In the genomic region with DNA sequence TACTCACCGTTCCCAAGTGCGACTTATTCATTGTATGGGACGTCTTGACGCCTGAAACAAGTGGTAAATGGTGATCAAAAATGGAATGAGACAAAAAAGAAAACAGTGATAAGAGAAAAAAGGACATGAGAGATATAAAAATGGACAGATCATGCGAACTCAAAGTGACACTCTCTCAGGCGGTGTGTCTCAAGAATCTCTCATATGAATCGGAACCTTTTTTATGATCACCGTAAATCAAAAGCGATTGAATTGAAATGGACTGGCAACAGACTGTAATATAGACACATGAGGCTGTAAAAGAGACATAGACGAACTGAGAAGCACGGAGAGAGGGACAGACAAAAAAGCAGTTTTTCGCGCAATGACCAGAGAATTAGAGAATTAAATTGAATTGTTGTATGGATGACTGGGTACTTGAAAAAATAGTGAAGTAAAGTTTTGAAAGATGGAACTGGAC, we compare ENCODE assay signal across 4 worm cellular contexts.
TF ChIP-seq lines count a peak whose summit lies in the region.

A gene (minus strand): TSS at position 51 of the 460 bp plus-strand sequence.

TF ChIP-seq in whole organism, L1 larva, 84 proteins besides CTCF, POLR2A, EP300 and RAD21 (continued from another document and continues in another):
- no peak for TF ChIP-seq mab-9 (GFP tag; IDR thresholded peaks at IDR 0.05; lab: Robert Waterston, UW)
- TF ChIP-seq hlh-4 (tag; optimal IDR thresholded peaks at IDR 0.05; lab: Kevin White, UChicago), result no peak
- no peak for TF ChIP-seq ceh-63 (GFP tag; optimal IDR thresholded peaks at IDR 0.05; lab: Kevin White, UChicago)
- no peak for TF ChIP-seq elt-2 (tag; optimal IDR thresholded peaks at IDR 0.05; lab: Kevin White, UChicago)
- peak; percentile 16 for TF ChIP-seq lir-3 (tag; optimal IDR thresholded peaks at IDR 0.05; lab: Kevin White, UChicago; ENCODE audit: poor library complexity)
- no peak for TF ChIP-seq C16A3.4 (tag; optimal IDR thresholded peaks at IDR 0.05; lab: Kevin White, UChicago)
- no peak for TF ChIP-seq sptf-1 (tag; optimal IDR thresholded peaks at IDR 0.05; lab: Kevin White, UChicago)
- TF ChIP-seq lin-35 (GFP tag; optimal IDR thresholded peaks at IDR 0.05; lab: Kevin White, UChicago), result peak in 1 of 2 experiments; percentile 71
- no peak for TF ChIP-seq aha-1 (tag; optimal IDR thresholded peaks at IDR 0.05; lab: Kevin White, UChicago)
- TF ChIP-seq jun-1 (tag; optimal IDR thresholded peaks at IDR 0.05; lab: Kevin White, UChicago), result no peak
- no peak for TF ChIP-seq fkh-4 (tag; optimal IDR thresholded peaks at IDR 0.05; lab: Kevin White, UChicago; ENCODE audit: borderline replicate concordance)
- TF ChIP-seq blmp-1 (tag; optimal IDR thresholded peaks at IDR 0.05; lab: Kevin White, UChicago), result peak; percentile 76
- no peak for TF ChIP-seq nhr-19 (GFP tag; conservative IDR thresholded peaks at IDR 0.05; lab: Robert Waterston, UW)
- no peak for TF ChIP-seq nhr-12 (tag; optimal IDR thresholded peaks at IDR 0.05; lab: Kevin White, UChicago)
- TF ChIP-seq nhr-28 (tag; optimal IDR thresholded peaks at IDR 0.05; lab: Kevin White, UChicago), result no peak
- TF ChIP-seq ceh-90 (tag; optimal IDR thresholded peaks at IDR 0.05; lab: Kevin White, UChicago), result no peak
- TF ChIP-seq lin-14 (GFP tag; optimal IDR thresholded peaks at IDR 0.05; lab: Kevin White, UChicago), result peak; percentile 68
- TF ChIP-seq nhr-20 (tag; optimal IDR thresholded peaks at IDR 0.05; lab: Kevin White, UChicago), result peak; percentile 52
- no peak for TF ChIP-seq lin-15B (tag; optimal IDR thresholded peaks at IDR 0.05; lab: Kevin White, UChicago)
- no peak for TF ChIP-seq ama-1 (optimal IDR thresholded peaks at IDR 0.05; lab: Kevin White, UChicago)
- no peak for TF ChIP-seq efl-3 (GFP tag; optimal IDR thresholded peaks at IDR 0.05; lab: Kevin White, UChicago)
- no peak for TF ChIP-seq pqm-1 (tag; optimal IDR thresholded peaks at IDR 0.05; lab: Kevin White, UChicago)
- no peak for TF ChIP-seq egl-13 (tag; optimal IDR thresholded peaks at IDR 0.05; lab: Kevin White, UChicago)
- TF ChIP-seq nhr-237 (tag; optimal IDR thresholded peaks at IDR 0.05; lab: Kevin White, UChicago), result peak; percentile 14
- no peak for TF ChIP-seq pax-3 (tag; optimal IDR thresholded peaks at IDR 0.05; lab: Kevin White, UChicago)
- TF ChIP-seq vab-15 (tag; optimal IDR thresholded peaks at IDR 0.05; lab: Kevin White, UChicago), result no peak
- TF ChIP-seq C04F5.9 (tag; optimal IDR thresholded peaks at IDR 0.05; lab: Kevin White, UChicago), result no peak
- TF ChIP-seq ceh-82 (tag; optimal IDR thresholded peaks at IDR 0.05; lab: Kevin White, UChicago), result no peak
- TF ChIP-seq C34B4.2 (tag; optimal IDR thresholded peaks at IDR 0.05; lab: Kevin White, UChicago), result no peak
- no peak for TF ChIP-seq skn-1 (tag; optimal IDR thresholded peaks at IDR 0.05; lab: Kevin White, UChicago)
- TF ChIP-seq ets-5 (GFP tag; IDR thresholded peaks at IDR 0.05; lab: Robert Waterston, UW), result no peak
- TF ChIP-seq elt-3 (tag; optimal IDR thresholded peaks at IDR 0.05; lab: Kevin White, UChicago), result peak in 5 of 6 experiments; percentile 40 to 74 (median 50)
- TF ChIP-seq xbp-1 (tag; optimal IDR thresholded peaks at IDR 0.05; lab: Kevin White, UChicago), result no peak

TF ChIP-seq in whole organism, L2 larva, 48 proteins besides CTCF, POLR2A, EP300 and RAD21 (continued from another document):
- TF ChIP-seq skn-1 (tag; optimal IDR thresholded peaks at IDR 0.05; lab: Kevin White, UChicago), result no peak
- TF ChIP-seq nhr-25 (tag; optimal IDR thresholded peaks at IDR 0.05; lab: Kevin White, UChicago), result peak; percentile 66
- no peak for TF ChIP-seq mab-5 (tag; optimal IDR thresholded peaks at IDR 0.05; lab: Kevin White, UChicago)
- TF ChIP-seq blmp-1 (tag; optimal IDR thresholded peaks at IDR 0.05; lab: Kevin White, UChicago; ENCODE audit: insufficient read depth), result peak; percentile 56
- TF ChIP-seq nhr-10 (tag; optimal IDR thresholded peaks at IDR 0.05; lab: Kevin White, UChicago), result no peak
- TF ChIP-seq ceh-82 (tag; optimal IDR thresholded peaks at IDR 0.05; lab: Kevin White, UChicago), result no peak
- TF ChIP-seq nhr-237 (tag; optimal IDR thresholded peaks at IDR 0.05; lab: Kevin White, UChicago), result no peak
- peak in 1 of 2 experiments; percentile 19 for TF ChIP-seq lsy-2 (tag; optimal IDR thresholded peaks at IDR 0.05; lab: Kevin White, UChicago)
- TF ChIP-seq snpc-4 (tag; optimal IDR thresholded peaks at IDR 0.05; lab: Kevin White, UChicago), result no peak
- no peak for TF ChIP-seq egl-27 (tag; optimal IDR thresholded peaks at IDR 0.05; lab: Kevin White, UChicago)
- TF ChIP-seq F13H6.1 (tag; optimal IDR thresholded peaks at IDR 0.05; lab: Kevin White, UChicago), result peak; percentile 8
- peak; percentile 49 for TF ChIP-seq nhr-21 (tag; optimal IDR thresholded peaks at IDR 0.05; lab: Kevin White, UChicago)
- TF ChIP-seq R02D3.7 (tag; optimal IDR thresholded peaks at IDR 0.05; lab: Kevin White, UChicago), result no peak
- TF ChIP-seq nhr-129 (tag; optimal IDR thresholded peaks at IDR 0.05; lab: Kevin White, UChicago), result peak; percentile 16
- TF ChIP-seq zag-1 (tag; optimal IDR thresholded peaks at IDR 0.05; lab: Kevin White, UChicago), result no peak

TF ChIP-seq in whole organism, L3 larva, 47 proteins besides CTCF, POLR2A, EP300 and RAD21 (continued from another document):
- TF ChIP-seq nhr-43 (tag; optimal IDR thresholded peaks at IDR 0.05; lab: Kevin White, UChicago; ENCODE audit: poor library complexity, severe bottlenecking) (peak; percentile 23), tbx-2 (tag; optimal IDR thresholded peaks at IDR 0.05; lab: Kevin White, UChicago) (no peak)

TF ChIP-seq in whole organism, L4 larva, 104 proteins besides CTCF, POLR2A, EP300 and RAD21 (continued from another document and continues in another):
- no peak for TF ChIP-seq nhr-11 (tag; optimal IDR thresholded peaks at IDR 0.05; lab: Kevin White, UChicago)
- no peak for TF ChIP-seq dpl-1 (GFP tag; optimal IDR thresholded peaks at IDR 0.05; lab: Kevin White, UChicago)
- no peak for TF ChIP-seq spr-3 (GFP tag; optimal IDR thresholded peaks at IDR 0.05; lab: Kevin White, UChicago)
- TF ChIP-seq cey-2 (tag; optimal IDR thresholded peaks at IDR 0.05; lab: Kevin White, UChicago; ENCODE audit: borderline replicate concordance, insufficient read depth), result peak; percentile 28
- TF ChIP-seq egl-27 (tag; optimal IDR thresholded peaks at IDR 0.05; lab: Kevin White, UChicago), result no peak
- no peak for TF ChIP-seq daf-12 (tag; optimal IDR thresholded peaks at IDR 0.05; lab: Kevin White, UChicago)
- TF ChIP-seq skn-1 (tag; optimal IDR thresholded peaks at IDR 0.05; lab: Kevin White, UChicago), result no peak
- no peak for TF ChIP-seq madf-5 (GFP tag; IDR thresholded peaks at IDR 0.05; lab: Robert Waterston, UW)
- no peak for TF ChIP-seq mxl-2 (GFP tag; conservative IDR thresholded peaks at IDR 0.05; lab: Robert Waterston, UW)
- no peak for TF ChIP-seq ZK337.2 (GFP tag; IDR thresholded peaks at IDR 0.05; lab: Robert Waterston, UW)
- no peak for TF ChIP-seq saeg-2 (GFP tag; IDR thresholded peaks at IDR 0.05; lab: Robert Waterston, UW)
- no peak for TF ChIP-seq spr-1 (tag; optimal IDR thresholded peaks at IDR 0.05; lab: Kevin White, UChicago)
- TF ChIP-seq nhr-48 (tag; optimal IDR thresholded peaks at IDR 0.05; lab: Kevin White, UChicago), result no peak
- no peak for TF ChIP-seq unc-39 (tag; optimal IDR thresholded peaks at IDR 0.05; lab: Kevin White, UChicago)
- TF ChIP-seq mes-2 (tag; optimal IDR thresholded peaks at IDR 0.05; lab: Kevin White, UChicago; ENCODE audit: poor library complexity, severe bottlenecking), result no peak
- TF ChIP-seq Y75B8A.6 (GFP tag; IDR thresholded peaks at IDR 0.05; lab: Robert Waterston, UW), result no peak
- no peak for TF ChIP-seq arid-1 (GFP tag; conservative IDR thresholded peaks at IDR 0.05; lab: Robert Waterston, UW)
- no peak for TF ChIP-seq nhr-10 (tag; optimal IDR thresholded peaks at IDR 0.05; lab: Kevin White, UChicago)
- no peak for TF ChIP-seq attf-4 (tag; optimal IDR thresholded peaks at IDR 0.05; lab: Kevin White, UChicago)
- no peak for TF ChIP-seq ctbp-1 (GFP tag; IDR thresholded peaks at IDR 0.05; lab: Robert Waterston, UW)
- peak in 1 of 2 experiments; percentile 56 for TF ChIP-seq mdl-1 (tag; optimal IDR thresholded peaks at IDR 0.05; lab: Kevin White, UChicago)
- TF ChIP-seq lin-29 (GFP tag; IDR thresholded peaks at IDR 0.05; lab: Robert Waterston, UW), result no peak
- no peak for TF ChIP-seq ztf-7 (tag; optimal IDR thresholded peaks at IDR 0.05; lab: Kevin White, UChicago)
- TF ChIP-seq fkh-10 (GFP tag; optimal IDR thresholded peaks at IDR 0.05; lab: Kevin White, UChicago), result no peak
- TF ChIP-seq fos-1 (tag; optimal IDR thresholded peaks at IDR 0.05; lab: Kevin White, UChicago), result no peak
- TF ChIP-seq lin-38 (GFP tag; IDR thresholded peaks at IDR 0.05; lab: Robert Waterston, UW), result no peak
- no peak for TF ChIP-seq duxl-1 (tag; optimal IDR thresholded peaks at IDR 0.05; lab: Kevin White, UChicago; ENCODE audit: poor library complexity)
- peak; percentile 9 for TF ChIP-seq mep-1 (tag; optimal IDR thresholded peaks at IDR 0.05; lab: Kevin White, UChicago)
- peak in 1 of 2 experiments; percentile 89 for TF ChIP-seq unc-62 (GFP tag; optimal IDR thresholded peaks at IDR 0.05 in 1 of 2; lab: Kevin White, UChicago)
- TF ChIP-seq unc-62 (tag; optimal IDR thresholded peaks at IDR 0.05; lab: Kevin White, UChicago), result no peak
- TF ChIP-seq egl-43 (GFP tag; IDR thresholded peaks at IDR 0.05; lab: Robert Waterston, UW), result no peak
- no peak for TF ChIP-seq hif-1 (tag; optimal IDR thresholded peaks at IDR 0.05; lab: Kevin White, UChicago)
- TF ChIP-seq lim-7 (GFP tag; IDR thresholded peaks at IDR 0.05; lab: Robert Waterston, UW), result no peak
- TF ChIP-seq ceh-20 (GFP tag; IDR thresholded peaks at IDR 0.05; lab: Robert Waterston, UW), result 0 out of 2 replicates have a peak, but pooled peaks have one; percentile 47
- TF ChIP-seq daf-19 (GFP tag; conservative IDR thresholded peaks at IDR 0.05; lab: Robert Waterston, UW), result no peak
- TF ChIP-seq set-16 (GFP tag; IDR thresholded peaks at IDR 0.05; lab: Robert Waterston, UW), result no peak
- TF ChIP-seq lin-15B (tag; optimal IDR thresholded peaks at IDR 0.05; lab: Kevin White, UChicago), result no peak
- TF ChIP-seq lsy-2 (tag; optimal IDR thresholded peaks at IDR 0.05; lab: Kevin White, UChicago), result peak in 1 of 2 experiments; percentile 34
- TF ChIP-seq Y48G9A.11 (GFP tag; IDR thresholded peaks at IDR 0.05; lab: Robert Waterston, UW), result no peak
- no peak for TF ChIP-seq ceh-82 (tag; optimal IDR thresholded peaks at IDR 0.05; lab: Kevin White, UChicago)
- peak; percentile 83 for TF ChIP-seq php-3 (GFP tag; IDR thresholded peaks at IDR 0.05; lab: Robert Waterston, UW)
- TF ChIP-seq tra-1 (GFP tag; IDR thresholded peaks at IDR 0.05; lab: Robert Waterston, UW), result peak; percentile 70; the same call in 1 of the 2 replicates
- TF ChIP-seq nhr-6 (tag; optimal IDR thresholded peaks at IDR 0.05; lab: Kevin White, UChicago), result no peak
- TF ChIP-seq ztf-11 (tag; optimal IDR thresholded peaks at IDR 0.05; lab: Kevin White, UChicago), result no peak
- peak; percentile 58 for TF ChIP-seq mxl-3 (GFP tag; optimal IDR thresholded peaks at IDR 0.05; lab: Kevin White, UChicago)
- no peak for TF ChIP-seq unc-130 (GFP tag; optimal IDR thresholded peaks at IDR 0.05; lab: Kevin White, UChicago)
- TF ChIP-seq tag-97 (GFP tag; IDR thresholded peaks at IDR 0.05; lab: Robert Waterston, UW), result no peak
- no peak for TF ChIP-seq nhr-41 (GFP tag; IDR thresholded peaks at IDR 0.05; lab: Robert Waterston, UW)
- no peak for TF ChIP-seq ceh-44 (GFP tag; IDR thresholded peaks at IDR 0.05; lab: Robert Waterston, UW)
- TF ChIP-seq ZK546.5 (tag; optimal IDR thresholded peaks at IDR 0.05; lab: Kevin White, UChicago), result no peak
- TF ChIP-seq dmd-9 (GFP tag; IDR thresholded peaks at IDR 0.05; lab: Robert Waterston, UW), result no peak
- TF ChIP-seq nhr-77 (tag; optimal IDR thresholded peaks at IDR 0.05; lab: Kevin White, UChicago), result peak; percentile 6
- no peak for TF ChIP-seq nhr-111 (GFP tag; optimal IDR thresholded peaks at IDR 0.05; lab: Kevin White, UChicago)
- no peak for TF ChIP-seq R02D3.7 (tag; optimal IDR thresholded peaks at IDR 0.05; lab: Kevin White, UChicago)
- TF ChIP-seq zfp-3 (GFP tag; conservative IDR thresholded peaks at IDR 0.05; lab: Robert Waterston, UW), result no peak
- TF ChIP-seq aha-1 (tag; lab: Kevin White, UChicago), result peak; percentile 82
- TF ChIP-seq nhr-28 (tag; optimal IDR thresholded peaks at IDR 0.05; lab: Kevin White, UChicago), result peak; percentile 57
- no peak for TF ChIP-seq F26F4.8 (GFP tag; conservative IDR thresholded peaks at IDR 0.05; lab: Robert Waterston, UW)
- TF ChIP-seq vab-7 (GFP tag; IDR thresholded peaks at IDR 0.05; lab: Robert Waterston, UW), result no peak
- TF ChIP-seq F44E2.7 (GFP tag; IDR thresholded peaks at IDR 0.05; lab: Robert Waterston, UW), result no peak
- TF ChIP-seq ceh-32 (tag; optimal IDR thresholded peaks at IDR 0.05; lab: Kevin White, UChicago; ENCODE audit: poor library complexity), result no peak
- peak; percentile 67 for TF ChIP-seq dmd-6 (GFP tag; IDR thresholded peaks at IDR 0.05; lab: Robert Waterston, UW)
- peak; percentile 56 for TF ChIP-seq hlh-11 (tag; optimal IDR thresholded peaks at IDR 0.05; lab: Kevin White, UChicago)
- TF ChIP-seq T20F7.1 (GFP tag; optimal IDR thresholded peaks at IDR 0.05; lab: Kevin White, UChicago), result peak; percentile 15
- TF ChIP-seq pqm-1 (tag; optimal IDR thresholded peaks at IDR 0.05; lab: Kevin White, UChicago), result no peak
- no peak for TF ChIP-seq aly-2 (tag; optimal IDR thresholded peaks at IDR 0.05; lab: Kevin White, UChicago)
- TF ChIP-seq lin-1 (GFP tag; IDR thresholded peaks at IDR 0.05; lab: Robert Waterston, UW), result no peak
- TF ChIP-seq zfp-2 (tag; optimal IDR thresholded peaks at IDR 0.05; lab: Kevin White, UChicago), result no peak
- TF ChIP-seq madf-9 (GFP tag; conservative IDR thresholded peaks at IDR 0.05; lab: Robert Waterston, UW), result no peak
- TF ChIP-seq F10B5.3 (tag; optimal IDR thresholded peaks at IDR 0.05; lab: Kevin White, UChicago), result no peak
- no peak for TF ChIP-seq daf-16 (GFP tag; optimal IDR thresholded peaks at IDR 0.05; lab: Kevin White, UChicago)
- no peak for TF ChIP-seq daf-16 (tag; optimal IDR thresholded peaks at IDR 0.05; lab: Kevin White, UChicago)
- no peak for TF ChIP-seq zag-1 (tag; optimal IDR thresholded peaks at IDR 0.05; lab: Kevin White, UChicago)
- TF ChIP-seq ama-1 (optimal IDR thresholded peaks at IDR 0.05; lab: Kevin White, UChicago), result no peak
- TF ChIP-seq lir-3 (tag; optimal IDR thresholded peaks at IDR 0.05; lab: Kevin White, UChicago), result no peak
- TF ChIP-seq daf-8 (GFP tag; IDR thresholded peaks at IDR 0.05; lab: Robert Waterston, UW), result no peak
- TF ChIP-seq nhr-76 (tag; optimal IDR thresholded peaks at IDR 0.05; lab: Kevin White, UChicago), result no peak
- no peak for TF ChIP-seq ces-1 (GFP tag; optimal IDR thresholded peaks at IDR 0.05; lab: Kevin White, UChicago)
- no peak for TF ChIP-seq zip-2 (tag; optimal IDR thresholded peaks at IDR 0.05; lab: Kevin White, UChicago)
- TF ChIP-seq D1046.2 (GFP tag; IDR thresholded peaks at IDR 0.05; lab: Robert Waterston, UW), result no peak
- TF ChIP-seq mdt-29 (GFP tag; IDR thresholded peaks at IDR 0.05; lab: Robert Waterston, UW), result no peak
- TF ChIP-seq jun-1 (tag; optimal IDR thresholded peaks at IDR 0.05; lab: Kevin White, UChicago), result no peak
- no peak for TF ChIP-seq ceh-62 (tag; optimal IDR thresholded peaks at IDR 0.05; lab: Kevin White, UChicago)
- TF ChIP-seq Y5F2A.4 (GFP tag; optimal IDR thresholded peaks at IDR 0.05; lab: Kevin White, UChicago), result no peak
- TF ChIP-seq nhr-42 (GFP tag; IDR thresholded peaks at IDR 0.05; lab: Robert Waterston, UW), result no peak
- TF ChIP-seq Y105C5A.15 (GFP tag; IDR thresholded peaks at IDR 0.05; lab: Robert Waterston, UW), result no peak
- peak; percentile 85 for TF ChIP-seq hlh-30 (tag; optimal IDR thresholded peaks at IDR 0.05; lab: Kevin White, UChicago; ENCODE audit: insufficient read depth)
